Worm (Caenorhabditis elegans): ENCODE results near the gene Y6D1A.2.

DNA sequence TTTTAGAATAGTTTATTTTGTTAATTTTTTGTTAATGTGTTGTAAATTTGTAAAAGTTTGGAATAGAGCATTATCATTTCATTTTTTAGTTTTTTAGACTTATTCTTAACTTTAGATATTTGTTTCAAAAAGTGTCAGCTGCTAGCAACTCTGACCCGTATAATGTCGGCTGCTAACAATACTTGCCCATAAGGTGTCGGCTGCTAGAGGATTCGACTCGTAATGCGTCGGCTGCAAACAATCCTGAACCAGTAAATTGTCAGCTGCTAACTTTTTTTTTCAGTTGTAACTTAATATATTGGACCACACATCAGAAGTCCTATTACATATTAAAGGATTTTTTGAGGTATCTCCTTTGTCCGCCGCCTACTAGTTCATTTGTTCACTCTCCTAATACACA is 23.0 kb upstream of the Y6D1A.2 start:
- TF ChIP-seq F13C5.2 (tag; optimal IDR thresholded peaks at IDR 0.05), result no peak
- TF ChIP-seq tra-4 (tag; optimal IDR thresholded peaks at IDR 0.05), result no peak
- no peak for TF ChIP-seq ama-1 (optimal IDR thresholded peaks at IDR 0.05)
